Worm (Caenorhabditis elegans) whole organism, young adult: ENCODE data around the gene W06G6.9.

Experiments
- C17E4.6 ChIP-seq: fragments of 200-800 bp; sonication (Bioruptor generic); IDR thresholded peaks from 2 replicates; pipeline ENCODE4 v1.3.6; 2022; ENCODE audit warnings: missing genetic modification reagents, missing genetic modification characterization, missing compliant biosample characterization
- F33H1.4 ChIP-seq: fragments of 200-800 bp; sonication (Bioruptor generic); IDR thresholded peaks from 2 replicates; pipeline ENCODE4 v1.3.6; 2022; ENCODE audit warnings: missing genetic modification reagents, missing genetic modification characterization, missing compliant biosample characterization
- F37B4.10 ChIP-seq: fragments of 200-800 bp; sonication (Bioruptor generic); IDR thresholded peaks from 2 replicates; pipeline ENCODE4 v1.3.6; 2022; ENCODE audit warnings: missing genetic modification characterization, missing compliant biosample characterization
- F49E8.2 ChIP-seq: sonication (generic microtip); optimal IDR thresholded peaks from 3 replicates; lab custom pipeline; 2017; ENCODE audit warnings: missing genetic modification characterization, mild to moderate bottlenecking, missing compliant biosample characterization, antibody characterized with exemption, moderate library complexity; ENCODE audit not compliant: insufficient read depth
- F52B5.7 ChIP-seq: sonication (generic microtip); optimal IDR thresholded peaks from 2 replicates; lab custom pipeline; 2016; ENCODE audit warnings: mild to moderate bottlenecking, missing genetic modification characterization, missing compliant biosample characterization
- F57C9.4 ChIP-seq: sonication (generic microtip); optimal IDR thresholded peaks from 2 replicates; lab custom pipeline; 2017; ENCODE audit warnings: mild to moderate bottlenecking, missing genetic modification characterization, missing compliant biosample characterization
- T07F8.4 ChIP-seq: sonication (generic microtip); optimal IDR thresholded peaks from 2 replicates; lab custom pipeline; 2016; ENCODE audit warnings: mild to moderate bottlenecking, missing genetic modification characterization, moderate library complexity, missing compliant biosample characterization
- aptf-2 ChIP-seq: fragments of 200-800 bp; sonication (Bioruptor generic); conservative IDR thresholded peaks from 2 replicates; pipeline ENCODE4 v1.3.6; 2022; ENCODE audit warnings: missing genetic modification reagents, missing genetic modification characterization, missing compliant biosample characterization
- attf-3 ChIP-seq: fragments of 200-800 bp; sonication (Bioruptor generic); conservative IDR thresholded peaks from 2 replicates; pipeline ENCODE4 v1.3.6; 2022; ENCODE audit warnings: missing genetic modification reagents, missing genetic modification characterization, missing compliant biosample characterization
- attf-5 ChIP-seq: fragments of 200-800 bp; sonication (Bioruptor generic); optimal IDR thresholded peaks from 2 replicates; lab custom pipeline; 2018; ENCODE audit warnings: mild to moderate bottlenecking, missing genetic modification characterization, missing compliant biosample characterization
- bed-2 ChIP-seq: fragments of 200-800 bp; sonication (Bioruptor generic); IDR thresholded peaks from 2 replicates; pipeline ENCODE4 v1.3.6; 2022; ENCODE audit warnings: missing genetic modification reagents, missing genetic modification characterization, missing compliant biosample characterization
- ccch-3 ChIP-seq: fragments of 200-800 bp; sonication (Bioruptor generic); optimal IDR thresholded peaks from 2 replicates; lab custom pipeline; 2018; ENCODE audit warnings: mild to moderate bottlenecking, missing genetic modification characterization, missing compliant biosample characterization
- cebp-1 ChIP-seq, 2 experiments: fragments of 200-800 bp in 1 of 2; sonication (Bioruptor generic) in 1 of 2; sonication (generic microtip) in 1 of 2; IDR thresholded peaks in 1 of 2; optimal IDR thresholded peaks in 1 of 2; 2 replicates each; pipeline versions ENCODE4 v1.3.6 to Lab custom; 2017 to 2022; ENCODE audit warnings: missing compliant biosample characterization in 2 of 2, missing genetic modification characterization in 2 of 2, mild to moderate bottlenecking in 1 of 2, missing genetic modification reagents in 1 of 2, moderate library complexity in 1 of 2
- cebp-2 ChIP-seq: fragments of 200-800 bp; sonication (Bioruptor generic); IDR thresholded peaks from 2 replicates; pipeline ENCODE4 v1.3.6; 2022; ENCODE audit warnings: missing genetic modification characterization, missing compliant biosample characterization
- ceh-40 ChIP-seq: fragments of 200-800 bp; sonication (Bioruptor generic); IDR thresholded peaks from 2 replicates; pipeline ENCODE4 v1.3.6; 2022; ENCODE audit warnings: missing genetic modification characterization, missing compliant biosample characterization
- ceh-91 ChIP-seq: fragments of 200-800 bp; sonication (Bioruptor generic); IDR thresholded peaks from 2 replicates; pipeline ENCODE4 v1.3.6; 2022; ENCODE audit warnings: missing genetic modification reagents, missing genetic modification characterization, missing compliant biosample characterization
- die-1 ChIP-seq: sonication (generic microtip); optimal IDR thresholded peaks from 2 replicates; lab custom pipeline; 2016; ENCODE audit warnings: missing genotype, mild to moderate bottlenecking, missing genetic modification characterization, missing compliant biosample characterization
- dox-1 ChIP-seq: fragments of 200-800 bp; sonication (Bioruptor generic); IDR thresholded peaks from 2 replicates; pipeline ENCODE4 v1.3.6; 2022; ENCODE audit warnings: missing genetic modification reagents, missing genetic modification characterization, missing compliant biosample characterization
- dpl-1 ChIP-seq: fragments of 150-350 bp; optimal IDR thresholded peaks from 2 replicates; lab custom pipeline; 2014; ENCODE audit warnings: missing biosample characterization, missing genetic modification reagents, missing genetic modification characterization
- egl-44 ChIP-seq: fragments of 200-800 bp; sonication (Bioruptor generic); IDR thresholded peaks from 2 replicates; pipeline ENCODE4 v1.3.6; 2022; ENCODE audit warnings: missing genetic modification reagents, missing genetic modification characterization, missing compliant biosample characterization
- hlh-12 ChIP-seq: sonication (generic microtip); optimal IDR thresholded peaks from 2 replicates; lab custom pipeline; 2016; ENCODE audit warnings: missing genetic modification characterization, missing compliant biosample characterization
- hrde-1 ChIP-seq: sonication (generic microtip); optimal IDR thresholded peaks from 2 replicates; lab custom pipeline; 2016; ENCODE audit warnings: missing genetic modification characterization, mild to moderate bottlenecking, missing compliant biosample characterization, moderate library complexity, missing genotype, missing genetic modification reagents, borderline replicate concordance
- let-526 ChIP-seq: fragments of 200-800 bp; sonication (Bioruptor generic); IDR thresholded peaks from 2 replicates; pipeline ENCODE4 v1.3.6; 2022; ENCODE audit warnings: missing genetic modification reagents, missing genetic modification characterization, missing compliant biosample characterization
- lin-40 ChIP-seq: sonication (generic microtip); optimal IDR thresholded peaks from 2 replicates; lab custom pipeline; 2016; ENCODE audit warnings: missing genetic modification characterization, mild to moderate bottlenecking, missing compliant biosample characterization, missing genotype, missing genetic modification reagents
- lir-1 ChIP-seq: fragments of 200-800 bp; sonication (Bioruptor generic); conservative IDR thresholded peaks from 2 replicates; pipeline ENCODE4 v1.3.6; 2022; ENCODE audit warnings: missing genetic modification reagents, missing genetic modification characterization, missing compliant biosample characterization
- lsy-27 ChIP-seq: sonication (generic microtip); optimal IDR thresholded peaks from 2 replicates; lab custom pipeline; 2017; ENCODE audit warnings: missing genetic modification characterization, mild to moderate bottlenecking, missing compliant biosample characterization, antibody characterized with exemption, missing genotype, borderline replicate concordance; ENCODE audit not compliant: insufficient read depth
- madf-8 ChIP-seq: fragments of 200-800 bp; sonication (Bioruptor generic); conservative IDR thresholded peaks from 2 replicates; pipeline ENCODE4 v1.3.6; 2022; ENCODE audit warnings: missing genetic modification reagents, missing genetic modification characterization, missing compliant biosample characterization
- nfya-1 ChIP-seq: sonication (generic microtip); optimal IDR thresholded peaks from 2 replicates; lab custom pipeline; 2017; ENCODE audit warnings: antibody characterized with exemption, missing compliant biosample characterization, missing genetic modification characterization, borderline replicate concordance; ENCODE audit not compliant: insufficient read depth
- nhr-179 ChIP-seq: sonication (generic microtip); optimal IDR thresholded peaks from 2 replicates; lab custom pipeline; 2016; ENCODE audit warnings: mild to moderate bottlenecking, missing genetic modification characterization, missing compliant biosample characterization
- nhr-80 ChIP-seq: sonication (generic microtip); optimal IDR thresholded peaks from 2 replicates; lab custom pipeline; 2016; ENCODE audit warnings: missing genetic modification characterization, missing compliant biosample characterization
- nhr-90 ChIP-seq: sonication (generic microtip); optimal IDR thresholded peaks from 2 replicates; lab custom pipeline; 2016; ENCODE audit warnings: missing genotype, mild to moderate bottlenecking, missing genetic modification characterization, missing compliant biosample characterization
- pbrm-1 ChIP-seq: fragments of 200-800 bp; sonication (Bioruptor generic); IDR thresholded peaks from 2 replicates; pipeline ENCODE4 v1.3.6; 2022; ENCODE audit warnings: missing genetic modification reagents, missing genetic modification characterization, missing compliant biosample characterization
- sea-2 ChIP-seq: fragments of 200-800 bp; sonication (Bioruptor generic); IDR thresholded peaks from 2 replicates; pipeline ENCODE4 v1.3.6; 2022; ENCODE audit warnings: missing genetic modification characterization, missing compliant biosample characterization
- snpc-4 ChIP-seq, 5 experiments: fragments of 150-350 bp in 1 of 5; sonication (generic microtip) in 4 of 5; optimal IDR thresholded peaks; 2 replicates each; lab custom pipeline; 2014 to 2018; ENCODE audit warnings: missing genetic modification characterization in 5 of 5, missing biosample characterization in 3 of 5, antibody characterized with exemption in 2 of 5, mild to moderate bottlenecking in 2 of 5, missing compliant biosample characterization in 2 of 5, missing genotype in 2 of 5, moderate library complexity in 2 of 5, missing genetic modification reagents in 1 of 5
- sptf-2 ChIP-seq: fragments of 200-800 bp; sonication (Bioruptor generic); optimal IDR thresholded peaks from 2 replicates; lab custom pipeline; 2018; ENCODE audit warnings: mild to moderate bottlenecking, missing genetic modification characterization, missing compliant biosample characterization
- unc-62 ChIP-seq: fragments of 150-350 bp; optimal IDR thresholded peaks from 2 replicates; lab custom pipeline; 2014; ENCODE audit warnings: missing biosample characterization, missing genetic modification reagents, missing genetic modification characterization
- zfh-2 ChIP-seq: fragments of 200-800 bp; sonication (Bioruptor generic); conservative IDR thresholded peaks from 2 replicates; pipeline ENCODE4 v1.3.6; 2022; ENCODE audit warnings: missing genetic modification reagents, missing genetic modification characterization, missing compliant biosample characterization
- ztf-18 ChIP-seq: sonication (generic microtip); optimal IDR thresholded peaks from 2 replicates; lab custom pipeline; 2016; ENCODE audit warnings: missing genotype, mild to moderate bottlenecking, missing genetic modification characterization, missing compliant biosample characterization
- ztf-25 ChIP-seq: fragments of 200-800 bp; sonication (Bioruptor generic); IDR thresholded peaks from 2 replicates; pipeline ENCODE4 v1.3.6; 2022; ENCODE audit warnings: missing genetic modification reagents, missing genetic modification characterization, missing compliant biosample characterization
- ztf-6 ChIP-seq: fragments of 200-800 bp; sonication (Bioruptor generic); IDR thresholded peaks from 2 replicates; pipeline ENCODE4 v1.3.6; 2022; ENCODE audit warnings: missing genetic modification reagents, missing genetic modification characterization, missing compliant biosample characterization

W06G6.9 gene

ce11 chrV:16604301-16604700 is 42.0 kb downstream of the W06G6.9 start:
- TF ChIP-seq F33H1.4 (GFP tag; lab: Robert Waterston, UW), result no peak
- TF ChIP-seq nhr-80 (tag; lab: Kevin White, UChicago), result peak; percentile 23

- no peak for TF ChIP-seq lir-1 (GFP tag; lab: Robert Waterston, UW)
- TF ChIP-seq ceh-40 (GFP tag; lab: Robert Waterston, UW), result no peak
- TF ChIP-seq nfya-1 (tag; lab: Kevin White, UChicago), result no peak
- TF ChIP-seq lin-40 (tag; lab: Kevin White, UChicago), result no peak
- TF ChIP-seq attf-5 (GFP tag; lab: Kevin White, UChicago), result no peak
- no peak for TF ChIP-seq T07F8.4
- no peak for TF ChIP-seq ztf-25 (GFP tag; lab: Robert Waterston, UW)
- TF ChIP-seq F57C9.4 (tag; lab: Kevin White, UChicago), result no peak
- no peak for TF ChIP-seq F49E8.2 (tag; lab: Kevin White, UChicago)
- no peak for TF ChIP-seq lsy-27 (tag; lab: Kevin White, UChicago)
- no peak for TF ChIP-seq F52B5.7 (tag; lab: Kevin White, UChicago)
- no peak for TF ChIP-seq hrde-1
- TF ChIP-seq nhr-179 (tag; lab: Kevin White, UChicago), result no peak
- TF ChIP-seq zfh-2 (GFP tag; lab: Robert Waterston, UW), result no peak
- TF ChIP-seq unc-62 (GFP tag; lab: Kevin White, UChicago), result no peak
- TF ChIP-seq ztf-6 (GFP tag; lab: Robert Waterston, UW), result no peak
Observed at ce11 chrV:16603102-16603501, 43.2 kb downstream of the W06G6.9 start, which contains the start of gene T03E6.8. Gene T03E6.8 (minus strand): TSS chrV:16603202.

DNA sequence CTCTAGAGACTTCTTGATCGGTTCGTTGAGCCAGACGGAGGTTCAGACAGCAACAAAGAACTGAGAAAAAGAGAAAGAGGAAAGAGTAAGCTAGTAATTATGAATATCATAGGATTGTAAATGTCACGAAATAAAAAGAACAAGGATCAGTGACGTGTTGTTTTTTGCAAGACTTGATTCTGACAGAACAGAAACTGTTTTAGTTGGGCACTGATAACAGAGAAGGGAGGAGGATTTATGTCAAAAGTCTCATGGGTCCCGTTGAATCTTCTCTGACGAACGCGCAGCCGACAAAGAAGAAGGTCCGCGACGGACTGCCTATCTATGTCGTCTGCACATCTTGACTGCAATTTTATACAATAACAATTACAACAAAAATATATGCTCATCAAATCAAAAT is 45.6 kb downstream of the W06G6.9 start, which contains the start of gene T03E6.9:
Gene T03E6.9 (minus strand): TSS at position 101 of the 400 bp plus-strand sequence.
- TF ChIP-seq ceh-91 (GFP tag; lab: Robert Waterston, UW) (no peak), dpl-1 (GFP tag; lab: Kevin White, UChicago) (no peak), F37B4.10 (no peak), hlh-12 (tag; lab: Kevin White, UChicago) (no peak), ztf-18 (tag; lab: Kevin White, UChicago) (no peak), sptf-2 (GFP tag; lab: Kevin White, UChicago) (no peak), nhr-90 (tag; lab: Kevin White, UChicago) (no peak), let-526 (GFP tag; lab: Robert Waterston, UW) (no peak), snpc-4 (GFP tag; optimal IDR thresholded peaks at IDR 0.05; lab: Kevin White, UChicago) (no peak), snpc-4 (tag; optimal IDR thresholded peaks at IDR 0.05; lab: Kevin White, UChicago) (no peak), T07F8.4 (no peak)
- TF ChIP-seq, all 124 proteins: peak for 0

ce11 chrV:16599835-16600234 is 46.4 kb downstream of the W06G6.9 start:
- TF ChIP-seq sea-2 (GFP tag; lab: Robert Waterston, UW) (no peak), cebp-1 (GFP tag; IDR thresholded peaks at IDR 0.05; lab: Robert Waterston, UW) (0 out of 2 replicates have a peak, but pooled peaks have one; percentile 14), cebp-1 (tag; optimal IDR thresholded peaks at IDR 0.05; lab: Kevin White, UChicago) (no peak)

DNA sequence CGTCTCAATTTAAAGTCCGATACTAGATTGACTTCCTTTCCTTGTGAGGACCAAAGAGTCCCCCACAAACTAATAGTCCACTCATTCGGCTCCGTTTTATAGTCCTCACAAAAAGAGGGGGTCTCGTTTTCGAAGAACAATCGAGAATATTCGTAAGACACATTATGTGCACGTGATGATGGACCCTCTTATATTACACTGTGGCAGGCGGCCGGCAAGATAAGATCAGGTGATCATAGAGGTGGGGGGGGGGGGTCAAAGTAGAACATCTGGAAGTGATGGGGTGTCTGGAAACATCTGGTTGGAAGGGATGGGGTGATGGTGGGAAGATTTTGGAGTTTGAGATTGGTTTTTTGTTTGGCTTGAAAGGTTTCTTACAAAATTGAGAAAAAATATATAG is 47.8 kb downstream of the W06G6.9 start:
- TF ChIP-seq nhr-179 (tag; lab: Kevin White, UChicago) (no peak), cebp-1 (GFP tag; IDR thresholded peaks at IDR 0.05; lab: Robert Waterston, UW) (no peak), cebp-1 (tag; optimal IDR thresholded peaks at IDR 0.05; lab: Kevin White, UChicago) (no peak), ccch-3 (GFP tag; lab: Kevin White, UChicago) (no peak), cebp-2 (GFP tag; lab: Robert Waterston, UW) (no peak), egl-44 (no peak), aptf-2 (GFP tag; lab: Robert Waterston, UW) (no peak), C17E4.6 (no peak), die-1 (tag; lab: Kevin White, UChicago) (no peak), let-526 (GFP tag; lab: Robert Waterston, UW) (0 out of 2 replicates have a peak, but pooled peaks have one; percentile 61), madf-8 (GFP tag; lab: Robert Waterston, UW) (no peak), dox-1 (GFP tag; lab: Robert Waterston, UW) (0 out of 2 replicates have a peak, but pooled peaks have one; percentile 25), pbrm-1 (GFP tag; lab: Robert Waterston, UW) (peak; percentile 28; the same call in 1 of the 2 replicates), attf-3 (GFP tag; lab: Robert Waterston, UW) (no peak), bed-2 (no peak)
